Fruit fly (Drosophila melanogaster): ENCODE data around the gene GatC.
A peak's percentile ranks its signal among the peaks of the same experiment; 100 is the strongest.

GatC gene

dm6 chr2L:13833058-13833457, at the start of gene GatC, which contains the start of the genes PolG2 and Polr2C (continued):
- TF ChIP-seq seq (GFP tag; IDR thresholded peaks at IDR 0.05) = peak; percentile 30; the same call in 1 of the 2 replicates
- TF ChIP-seq CG18764 (GFP tag; optimal IDR thresholded peaks at IDR 0.05) = no peak
- TF ChIP-seq schlank (tag; optimal IDR thresholded peaks at IDR 0.05) = no peak
- TF ChIP-seq CG8388 (GFP tag; optimal IDR thresholded peaks at IDR 0.05) = peak; percentile 50
- TF ChIP-seq Neu2 (GFP tag; optimal IDR thresholded peaks at IDR 0.05; ENCODE audit: borderline replicate concordance) = no peak
- TF ChIP-seq CG8478 (optimal IDR thresholded peaks at IDR 0.05) = no peak
- TF ChIP-seq Blimp-1 (GFP tag; optimal IDR thresholded peaks at IDR 0.05) = no peak
- peak; percentile 34; the same call in 1 of the 2 replicates for TF ChIP-seq CG32532 (GFP tag; IDR thresholded peaks at IDR 0.05)
- TF ChIP-seq Aef1 (GFP tag; IDR thresholded peaks at IDR 0.05) = no peak
- TF ChIP-seq Hr3 (GFP tag; optimal IDR thresholded peaks at IDR 0.05) = peak; percentile 52
- no peak for TF ChIP-seq Oli (tag; optimal IDR thresholded peaks at IDR 0.05)
- no peak for TF ChIP-seq stc (GFP tag; IDR thresholded peaks at IDR 0.05)
- no peak; the same call in 2 of the 3 replicates for TF ChIP-seq B-H1 (GFP tag; IDR thresholded peaks at IDR 0.05)
- TF ChIP-seq scrt (GFP tag; optimal IDR thresholded peaks at IDR 0.05) = no peak
- TF ChIP-seq sob (GFP tag; IDR thresholded peaks at IDR 0.05) = peak; percentile 72
- no peak for TF ChIP-seq mirr (GFP tag; optimal IDR thresholded peaks at IDR 0.05)
- peak; percentile 79; the same call in 2 of the 3 replicates for TF ChIP-seq Opbp (GFP tag; IDR thresholded peaks at IDR 0.05; ENCODE audit: partially characterized antibody)
- TF ChIP-seq cato (GFP tag; optimal IDR thresholded peaks at IDR 0.05; ENCODE audit: borderline replicate concordance) = no peak
- TF ChIP-seq tin (GFP tag; optimal IDR thresholded peaks at IDR 0.05) = peak; percentile 2
- TF ChIP-seq rib (GFP tag; IDR thresholded peaks at IDR 0.05) = no peak
- TF ChIP-seq Atf-2 (GFP tag; optimal IDR thresholded peaks at IDR 0.05) = peak; percentile 27
- TF ChIP-seq chm (GFP tag; IDR thresholded peaks at IDR 0.05) = no peak
- TF ChIP-seq psq (GFP tag; optimal IDR thresholded peaks at IDR 0.05) = no peak
- peak; percentile 22 for TF ChIP-seq B-H2 (GFP tag; optimal IDR thresholded peaks at IDR 0.05)
- TF ChIP-seq CG6272 (GFP tag; IDR thresholded peaks at IDR 0.05) = no peak
- TF ChIP-seq bowl (GFP tag; IDR thresholded peaks at IDR 0.05) = 0 out of 2 replicates have a peak, but pooled peaks have one; percentile 4
- TF ChIP-seq CG2712 (tag; optimal IDR thresholded peaks at IDR 0.05) = peak; percentile 41
- TF ChIP-seq CG10209 (GFP tag; optimal IDR thresholded peaks at IDR 0.05) = no peak
- peak; percentile 78; the same call in 2 of the 3 replicates for TF ChIP-seq mld (GFP tag; IDR thresholded peaks at IDR 0.05; ENCODE audit: partially characterized antibody)
- TF ChIP-seq CG15696 (tag; optimal IDR thresholded peaks at IDR 0.05) = peak; percentile 2
- no peak for TF ChIP-seq CkIIα-i1 (GFP tag; IDR thresholded peaks at IDR 0.05)
- TF ChIP-seq sim (GFP tag; IDR thresholded peaks at IDR 0.05) = no peak
- TF ChIP-seq zen (tag; optimal IDR thresholded peaks at IDR 0.05) = no peak
- TF ChIP-seq br (optimal IDR thresholded peaks at IDR 0.05) = no peak
- TF ChIP-seq Lim3 (GFP tag; IDR thresholded peaks at IDR 0.05) = no peak
- TF ChIP-seq Max (GFP tag; optimal IDR thresholded peaks at IDR 0.05) = peak; percentile 2
- no peak for TF ChIP-seq E2f1 (GFP tag; IDR thresholded peaks at IDR 0.05)
- no peak for TF ChIP-seq Hand (GFP tag; optimal IDR thresholded peaks at IDR 0.05)
- TF ChIP-seq HLHmδ (GFP tag; optimal IDR thresholded peaks at IDR 0.05) = no peak
- TF ChIP-seq CG43689 (GFP tag; IDR thresholded peaks at IDR 0.05) = no peak
- TF ChIP-seq prd (optimal IDR thresholded peaks at IDR 0.05) = no peak
- peak; percentile 47; the same call in 2 of the 3 replicates for TF ChIP-seq prd (GFP tag; IDR thresholded peaks at IDR 0.05)
- TF ChIP-seq dysf (GFP tag; IDR thresholded peaks at IDR 0.05) = no peak; the same call in 2 of the 3 replicates
- no peak for TF ChIP-seq ATbp (GFP tag; optimal IDR thresholded peaks at IDR 0.05)
- no peak for TF ChIP-seq CG10543 (GFP tag; optimal IDR thresholded peaks at IDR 0.05)
- TF ChIP-seq Hmx (GFP tag; optimal IDR thresholded peaks at IDR 0.05) = no peak
- peak; percentile 52 for TF ChIP-seq sug (tag; optimal IDR thresholded peaks at IDR 0.05)
- TF ChIP-seq Dek (tag; optimal IDR thresholded peaks at IDR 0.05) = no peak
- peak; percentile 78 for TF ChIP-seq CG9932 (GFP tag; IDR thresholded peaks at IDR 0.05)
- TF ChIP-seq CG16813 (GFP tag; IDR thresholded peaks at IDR 0.05; ENCODE audit: partially characterized antibody) = peak; percentile 78
- no peak for TF ChIP-seq Doc2 (GFP tag; IDR thresholded peaks at IDR 0.05)
- TF ChIP-seq CG6254 (GFP tag; optimal IDR thresholded peaks at IDR 0.05) = no peak
